Worm (Caenorhabditis elegans) whole organism, midembryonic: ENCODE measurements around the gene chpf-2.

Experiments
- T22C8.4 ChIP-seq: fragments of 200-800 bp; sonication (Bioruptor generic); IDR thresholded peaks from 2 replicates; pipeline ENCODE4 v1.3.6; 2022; ENCODE audit warnings: missing genetic modification characterization, missing compliant biosample characterization
- cog-1 ChIP-seq: sonication (generic microtip); optimal IDR thresholded peaks from 2 replicates; lab custom pipeline; 2016; ENCODE audit warnings: missing genetic modification characterization, missing compliant biosample characterization
- flt-1 ChIP-seq: fragments of 200-800 bp; sonication (Bioruptor generic); IDR thresholded peaks from 2 replicates; pipeline ENCODE4 v1.3.6; 2022; ENCODE audit warnings: missing genetic modification characterization, missing compliant biosample characterization
- klf-2 ChIP-seq: fragments of 200-800 bp; sonication (Bioruptor generic); conservative IDR thresholded peaks from 2 replicates; pipeline ENCODE4 v1.3.6; 2022; ENCODE audit warnings: missing genetic modification reagents, missing genetic modification characterization, missing compliant biosample characterization
- med-1 ChIP-seq: sonication (generic microtip); optimal IDR thresholded peaks from 2 replicates; lab custom pipeline; 2017; ENCODE audit warnings: missing genetic modification characterization, mild to moderate bottlenecking, missing compliant biosample characterization, antibody characterized with exemption, missing genetic modification reagents; ENCODE audit not compliant: insufficient read depth
- ref-1 ChIP-seq: fragments of 200-800 bp; sonication (Bioruptor generic); conservative IDR thresholded peaks from 2 replicates; pipeline ENCODE4 v1.3.6; 2022; ENCODE audit warnings: missing genetic modification reagents, missing genetic modification characterization, missing compliant biosample characterization
- tab-1 ChIP-seq: fragments of 200-800 bp; sonication (Bioruptor generic); IDR thresholded peaks from 2 replicates; pipeline ENCODE4 v1.3.6; 2022; ENCODE audit warnings: missing genetic modification characterization, missing compliant biosample characterization
- ztf-23 ChIP-seq: fragments of 200-800 bp; sonication (Bioruptor generic); IDR thresholded peaks from 2 replicates; pipeline ENCODE4 v1.3.6; 2022; ENCODE audit warnings: missing genetic modification reagents, missing genetic modification characterization, missing compliant biosample characterization
- ztf-29 ChIP-seq: fragments of 200-800 bp; sonication (Bioruptor generic); IDR thresholded peaks from 2 replicates; pipeline ENCODE4 v1.3.6; 2022; ENCODE audit warnings: missing genetic modification reagents, missing genetic modification characterization, missing compliant biosample characterization

chpf-2 gene

ce11 chrV:3062078-3062477 lies 22.9 kb upstream of the chpf-2 start, which contains the start of gene srt-15:
Gene srt-15, minus strand, starts transcription at chrV:3062178.
- TF ChIP-seq T22C8.4 (no peak), tab-1 (GFP tag; lab: Robert Waterston, UW) (no peak), ztf-29 (GFP tag; lab: Robert Waterston, UW) (no peak), cog-1 (no peak), flt-1 (GFP tag; lab: Robert Waterston, UW) (no peak), ztf-23 (no peak), ref-1 (GFP tag; lab: Robert Waterston, UW) (no peak)

ce11 chrV:3058996-3059395 lies 19.8 kb upstream of the chpf-2 start, which contains the start of gene str-244:
Gene str-244, minus strand, starts transcription at chrV:3059096.
- no peak for TF ChIP-seq ztf-23
- TF ChIP-seq ref-1 (GFP tag; lab: Robert Waterston, UW): no peak
- no peak for TF ChIP-seq tab-1 (GFP tag; lab: Robert Waterston, UW)

ce11 chrV:3054254-3054653 lies 15.1 kb upstream of the chpf-2 start, which contains the start of gene C50H11.8:
Gene C50H11.8, plus strand, starts transcription at chrV:3054554.
- TF ChIP-seq klf-2: no peak
- TF ChIP-seq med-1: no peak
- TF ChIP-seq flt-1 (GFP tag; lab: Robert Waterston, UW): no peak
- no peak for TF ChIP-seq T22C8.4
- TF ChIP-seq cog-1: no peak
- TF ChIP-seq tab-1 (GFP tag; lab: Robert Waterston, UW): no peak
- no peak for TF ChIP-seq ztf-23
- no peak for TF ChIP-seq ztf-29 (GFP tag; lab: Robert Waterston, UW)
- TF ChIP-seq ref-1 (GFP tag; lab: Robert Waterston, UW): no peak

- TF ChIP-seq ztf-23 (no peak), T22C8.4 (no peak), ztf-29 (GFP tag; lab: Robert Waterston, UW) (no peak), tab-1 (GFP tag; lab: Robert Waterston, UW) (no peak), med-1 (no peak), cog-1 (no peak), flt-1 (GFP tag; lab: Robert Waterston, UW) (no peak), ref-1 (GFP tag; lab: Robert Waterston, UW) (no peak), klf-2 (no peak)
These were observed 7.2 kb upstream of the chpf-2 start for ce11 chrV:3046364-3046763.

- no peak for TF ChIP-seq cog-1
- no peak for TF ChIP-seq T22C8.4
- TF ChIP-seq ref-1 (GFP tag; lab: Robert Waterston, UW): no peak
- no peak for TF ChIP-seq med-1
- no peak for TF ChIP-seq flt-1 (GFP tag; lab: Robert Waterston, UW)
- no peak for TF ChIP-seq klf-2
- TF ChIP-seq ztf-23: no peak
- TF ChIP-seq ztf-29 (GFP tag; lab: Robert Waterston, UW): no peak
- no peak for TF ChIP-seq tab-1 (GFP tag; lab: Robert Waterston, UW)
These were observed 5.7 kb upstream of the chpf-2 start, which contains the start of gene F59D6.1 for ce11 chrV:3044837-3045236. Gene F59D6.1, plus strand, starts transcription at chrV:3045137.

- no peak for TF ChIP-seq klf-2
- no peak for TF ChIP-seq T22C8.4
- TF ChIP-seq ztf-29 (GFP tag; lab: Robert Waterston, UW): no peak
- TF ChIP-seq tab-1 (GFP tag; lab: Robert Waterston, UW): no peak
- no peak for TF ChIP-seq cog-1
- no peak for TF ChIP-seq ztf-23
- TF ChIP-seq med-1: no peak
These were observed 1.7 kb upstream of the chpf-2 start for ce11 chrV:3040930-3041329.

ce11 chrV:3038058-3038457 lies 1.1 kb downstream of the chpf-2 start:
- TF ChIP-seq tab-1 (GFP tag; lab: Robert Waterston, UW): no peak
- no peak for TF ChIP-seq ztf-29 (GFP tag; lab: Robert Waterston, UW)
- TF ChIP-seq cog-1: no peak
- no peak for TF ChIP-seq med-1
- no peak for TF ChIP-seq flt-1 (GFP tag; lab: Robert Waterston, UW)
- no peak for TF ChIP-seq ztf-23
- TF ChIP-seq T22C8.4: no peak
- TF ChIP-seq klf-2: no peak
- TF ChIP-seq ref-1 (GFP tag; lab: Robert Waterston, UW): no peak

ce11 chrV:3034236-3034635 lies 4.9 kb downstream of the chpf-2 start, which contains the start of gene srw-8:
Gene srw-8, minus strand, starts transcription at chrV:3034336.
- TF ChIP-seq ztf-23: no peak
- TF ChIP-seq klf-2: no peak
- no peak for TF ChIP-seq flt-1 (GFP tag; lab: Robert Waterston, UW)
- no peak for TF ChIP-seq tab-1 (GFP tag; lab: Robert Waterston, UW)
- TF ChIP-seq cog-1: no peak
- no peak for TF ChIP-seq ztf-29 (GFP tag; lab: Robert Waterston, UW)
- no peak for TF ChIP-seq T22C8.4
- no peak for TF ChIP-seq ref-1 (GFP tag; lab: Robert Waterston, UW)
- no peak for TF ChIP-seq med-1

- no peak for TF ChIP-seq ref-1 (GFP tag; lab: Robert Waterston, UW)
- no peak for TF ChIP-seq flt-1 (GFP tag; lab: Robert Waterston, UW)
- TF ChIP-seq T22C8.4: no peak
- TF ChIP-seq tab-1 (GFP tag; lab: Robert Waterston, UW): no peak
- TF ChIP-seq ztf-29 (GFP tag; lab: Robert Waterston, UW): no peak
- no peak for TF ChIP-seq med-1
- TF ChIP-seq cog-1: no peak
- no peak for TF ChIP-seq klf-2
- TF ChIP-seq ztf-23: no peak
These were observed 6.8 kb downstream of the chpf-2 start, which contains the start of gene irld-38 for ce11 chrV:3032343-3032742. Gene irld-38, minus strand, starts transcription at chrV:3032443.

- TF ChIP-seq tab-1 (GFP tag; lab: Robert Waterston, UW) (no peak), T22C8.4 (no peak), med-1 (no peak), ref-1 (GFP tag; lab: Robert Waterston, UW) (no peak)
These were observed 11.0 kb downstream of the chpf-2 start, which contains the start of gene asp-7 for ce11 chrV:3028205-3028604. Gene asp-7, plus strand, starts transcription at chrV:3028285.

ce11 chrV:3024274-3024673 lies 14.9 kb downstream of the chpf-2 start, which contains the start of gene asp-8:
Gene asp-8, plus strand, starts transcription at chrV:3024549.
- TF ChIP-seq ztf-29 (GFP tag; lab: Robert Waterston, UW) (no peak), ref-1 (GFP tag; lab: Robert Waterston, UW) (no peak), med-1 (no peak), tab-1 (GFP tag; lab: Robert Waterston, UW) (no peak), flt-1 (GFP tag; lab: Robert Waterston, UW) (no peak), ztf-23 (no peak), klf-2 (no peak), cog-1 (no peak), T22C8.4 (no peak)
